Fruit fly (Drosophila melanogaster): Measurements from ENCODE around the gene CG5412.

CG5412 gene

DNA sequence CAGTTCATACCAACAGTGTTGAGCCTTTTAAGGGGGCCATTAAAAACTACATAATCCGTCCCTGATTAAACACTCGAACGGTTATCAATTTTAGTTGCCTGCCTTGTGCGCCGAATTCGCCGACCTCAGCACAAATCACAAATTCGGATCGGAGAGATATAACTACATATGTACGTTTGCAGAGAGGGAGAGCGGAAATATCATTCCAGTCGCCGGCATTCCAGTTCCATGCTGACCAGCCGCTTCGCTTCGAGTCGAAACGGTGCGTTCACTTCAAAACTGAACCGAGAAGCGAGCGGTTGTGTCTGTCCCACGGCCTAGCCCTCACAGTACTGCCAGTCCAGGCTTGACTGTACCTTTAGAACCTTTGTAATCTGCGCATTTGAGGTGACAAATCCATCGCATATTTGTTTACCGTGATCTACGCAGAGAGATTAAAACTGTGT, 2.3 kb upstream of the CG5412 start (continued):
- no peak for TF ChIP-seq CG10366 (GFP tag; IDR thresholded peaks at IDR 0.05)
- no peak for TF ChIP-seq danr (GFP tag; IDR thresholded peaks at IDR 0.05)
- no peak for TF ChIP-seq CG4424 (GFP tag; optimal IDR thresholded peaks at IDR 0.05)
- no peak for TF ChIP-seq twi (tag; optimal IDR thresholded peaks at IDR 0.05)
- no peak for TF ChIP-seq prd (optimal IDR thresholded peaks at IDR 0.05)
- TF ChIP-seq prd (GFP tag; IDR thresholded peaks at IDR 0.05) = no peak
- no peak for TF ChIP-seq CG10979 (tag; optimal IDR thresholded peaks at IDR 0.05)
- TF ChIP-seq h (optimal IDR thresholded peaks at IDR 0.05) = no peak
- TF ChIP-seq sqz (GFP tag; optimal IDR thresholded peaks at IDR 0.05) = no peak
- no peak for TF ChIP-seq abd-A (tag; optimal IDR thresholded peaks at IDR 0.05)
- TF ChIP-seq dati (GFP tag; IDR thresholded peaks at IDR 0.05) = no peak
- TF ChIP-seq Asciz (GFP tag; optimal IDR thresholded peaks at IDR 0.05) = no peak
- no peak for TF ChIP-seq Sry-δ (GFP tag; optimal IDR thresholded peaks at IDR 0.05)
- no peak for TF ChIP-seq run (tag; optimal IDR thresholded peaks at IDR 0.05)
- no peak for TF ChIP-seq GATAe (GFP tag; conservative IDR thresholded peaks at IDR 0.05)
- no peak for TF ChIP-seq bab2 (GFP tag; optimal IDR thresholded peaks at IDR 0.05)
- TF ChIP-seq jing (GFP tag; optimal IDR thresholded peaks at IDR 0.05) = no peak
- peak; percentile 27 for TF ChIP-seq Bdp1 (GFP tag; optimal IDR thresholded peaks at IDR 0.05)
- TF ChIP-seq ranshi (GFP tag; IDR thresholded peaks at IDR 0.05) = no peak
- TF ChIP-seq gro (GFP tag; optimal IDR thresholded peaks at IDR 0.05) = peak; percentile 49
- no peak for TF ChIP-seq CoRest (tag; optimal IDR thresholded peaks at IDR 0.05)
- TF ChIP-seq CG33557 (GFP tag; optimal IDR thresholded peaks at IDR 0.05) = no peak
- TF ChIP-seq Side (GFP tag; optimal IDR thresholded peaks at IDR 0.05) = peak; percentile 54
- TF ChIP-seq CG6683 (GFP tag; optimal IDR thresholded peaks at IDR 0.05) = no peak
- TF ChIP-seq CG6791 (GFP tag; IDR thresholded peaks at IDR 0.05; ENCODE audit: partially characterized antibody) = 0 out of 3 replicates have a peak, but pooled peaks have one; percentile 37
- no peak for TF ChIP-seq p53 (GFP tag; optimal IDR thresholded peaks at IDR 0.05)
- no peak for TF ChIP-seq E2f2 (GFP tag; IDR thresholded peaks at IDR 0.05)
- no peak for TF ChIP-seq fd102C (GFP tag; optimal IDR thresholded peaks at IDR 0.05)
- peak; percentile 5 for TF ChIP-seq wek (GFP tag; optimal IDR thresholded peaks at IDR 0.05)
- no peak for TF ChIP-seq CG1647 (GFP tag; optimal IDR thresholded peaks at IDR 0.05)
- TF ChIP-seq CG1603 (tag; optimal IDR thresholded peaks at IDR 0.05) = no peak
- no peak for TF ChIP-seq CG3281 (GFP tag; optimal IDR thresholded peaks at IDR 0.05)
- peak; percentile 9 for TF ChIP-seq pho (GFP tag; optimal IDR thresholded peaks at IDR 0.05)
- TF ChIP-seq Gug (GFP tag; IDR thresholded peaks at IDR 0.05) = no peak
- no peak for TF ChIP-seq Hmx (GFP tag; optimal IDR thresholded peaks at IDR 0.05)
- TF ChIP-seq pita (GFP tag; optimal IDR thresholded peaks at IDR 0.05) = no peak
- TF ChIP-seq CG17829 (tag; optimal IDR thresholded peaks at IDR 0.05) = peak; percentile 65
- no peak for TF ChIP-seq HLH3B (GFP tag; IDR thresholded peaks at IDR 0.05)
- no peak for TF ChIP-seq Xrp1 (GFP tag; IDR thresholded peaks at IDR 0.05)
- TF ChIP-seq CG14710 (tag; optimal IDR thresholded peaks at IDR 0.05) = no peak
- peak; percentile 58 for TF ChIP-seq Max (GFP tag; optimal IDR thresholded peaks at IDR 0.05)
- peak; percentile 16; the same call in 1 of the 3 replicates for TF ChIP-seq Optix (GFP tag; IDR thresholded peaks at IDR 0.05)
- no peak for TF ChIP-seq trem (tag; optimal IDR thresholded peaks at IDR 0.05)
- no peak for TF ChIP-seq CG2875 (GFP tag; optimal IDR thresholded peaks at IDR 0.05)
- TF ChIP-seq CG8765 (GFP tag; IDR thresholded peaks at IDR 0.05) = no peak
- TF ChIP-seq CG9932 (GFP tag; IDR thresholded peaks at IDR 0.05) = peak; percentile 34; the same call in 1 of the 2 replicates
- TF ChIP-seq Bgb (GFP tag; IDR thresholded peaks at IDR 0.05; ENCODE audit: partially characterized antibody) = peak; percentile 36; the same call in 1 of the 2 replicates
- TF ChIP-seq CG6254 (GFP tag; optimal IDR thresholded peaks at IDR 0.05) = no peak
- TF ChIP-seq sima (GFP tag; optimal IDR thresholded peaks at IDR 0.05) = no peak
- no peak for TF ChIP-seq CG14667 (GFP tag; IDR thresholded peaks at IDR 0.05)
- TF ChIP-seq Dbx (GFP tag; IDR thresholded peaks at IDR 0.05) = peak; percentile 60; the same call in 2 of the 3 replicates
- peak; percentile 36 for TF ChIP-seq zen (tag; optimal IDR thresholded peaks at IDR 0.05)

Data from whole organism, embryonic.